Fruit fly (Drosophila melanogaster): ENCODE data around the gene Gss2.
A peak's percentile ranks its signal among the peaks of the same experiment; 100 is the strongest.

Gss2 gene

dm6 chrX:17880269-17880889 lies 19.1 kb upstream of the Gss2 start (continued):
- no peak for TF ChIP-seq Tbp (GFP tag; optimal IDR thresholded peaks at IDR 0.05)
- peak; percentile 60 for TF ChIP-seq CG30020 (tag; optimal IDR thresholded peaks at IDR 0.05)
- peak; percentile 94 for TF ChIP-seq Atf3 (GFP tag; optimal IDR thresholded peaks at IDR 0.05)
- peak; percentile 93 for TF ChIP-seq klu (GFP tag; IDR thresholded peaks at IDR 0.05)
- no peak for TF ChIP-seq Dll (GFP tag; IDR thresholded peaks at IDR 0.05; ENCODE audit: partially characterized antibody)
- peak; percentile 86 for TF ChIP-seq odd (GFP tag; optimal IDR thresholded peaks at IDR 0.05)
- TF ChIP-seq sc (optimal IDR thresholded peaks at IDR 0.05) = no peak
- peak; percentile 88 for TF ChIP-seq sc (GFP tag; optimal IDR thresholded peaks at IDR 0.05)
- TF ChIP-seq br (optimal IDR thresholded peaks at IDR 0.05) = no peak
- TF ChIP-seq CG15514 (GFP tag; optimal IDR thresholded peaks at IDR 0.05) = peak; percentile 83
- TF ChIP-seq ranshi (GFP tag; IDR thresholded peaks at IDR 0.05) = peak; percentile 95
- TF ChIP-seq ewg (GFP tag; optimal IDR thresholded peaks at IDR 0.05) = peak; percentile 92
- TF ChIP-seq mam (GFP tag; optimal IDR thresholded peaks at IDR 0.05) = peak; percentile 98
- TF ChIP-seq CG2875 (GFP tag; optimal IDR thresholded peaks at IDR 0.05) = peak; percentile 93
- peak; percentile 99 for TF ChIP-seq CG12769 (tag; optimal IDR thresholded peaks at IDR 0.05)
- peak; percentile 97 for TF ChIP-seq CG14441 (GFP tag; IDR thresholded peaks at IDR 0.05)
- TF ChIP-seq Oli (tag; optimal IDR thresholded peaks at IDR 0.05) = peak; percentile 96
- TF ChIP-seq chn (GFP tag; optimal IDR thresholded peaks at IDR 0.05) = peak; percentile 94
- TF ChIP-seq zfh1 (GFP tag; IDR thresholded peaks at IDR 0.05) = peak; percentile 93
- TF ChIP-seq CG17612 (GFP tag; IDR thresholded peaks at IDR 0.05) = peak; percentile 92
- peak; percentile 91 for TF ChIP-seq fd3F (GFP tag; optimal IDR thresholded peaks at IDR 0.05)
- peak; percentile 72 for TF ChIP-seq psq (GFP tag; optimal IDR thresholded peaks at IDR 0.05)
- peak; percentile 49 for TF ChIP-seq MESR4 (GFP tag; optimal IDR thresholded peaks at IDR 0.05)
- TF ChIP-seq CG2202 (tag; optimal IDR thresholded peaks at IDR 0.05) = peak; percentile 79
- TF ChIP-seq Bteb2 (GFP tag; optimal IDR thresholded peaks at IDR 0.05) = peak; percentile 93
- 0 out of 3 replicates have a peak, but pooled peaks have one; percentile 20 for TF ChIP-seq z (GFP tag; IDR thresholded peaks at IDR 0.05)
- TF ChIP-seq scrt (GFP tag; optimal IDR thresholded peaks at IDR 0.05) = peak; percentile 86
- peak; percentile 93 for TF ChIP-seq luna (GFP tag; optimal IDR thresholded peaks at IDR 0.05)
- TF ChIP-seq ind (GFP tag; optimal IDR thresholded peaks at IDR 0.05) = peak; percentile 95
- TF ChIP-seq ttk (GFP tag; IDR thresholded peaks at IDR 0.05) = peak; percentile 94
- TF ChIP-seq cas (GFP tag; IDR thresholded peaks at IDR 0.05) = peak; percentile 88
- peak; percentile 70; the same call in 1 of the 2 replicates for TF ChIP-seq Doc2 (GFP tag; IDR thresholded peaks at IDR 0.05)
- peak; percentile 95 for TF ChIP-seq tup (GFP tag; optimal IDR thresholded peaks at IDR 0.05)
- TF ChIP-seq tin (GFP tag; optimal IDR thresholded peaks at IDR 0.05) = peak; percentile 90
- no peak for TF ChIP-seq Sin3A (optimal IDR thresholded peaks at IDR 0.05)
- peak; percentile 87 for TF ChIP-seq gce (GFP tag; IDR thresholded peaks at IDR 0.05)
- TF ChIP-seq Max (GFP tag; optimal IDR thresholded peaks at IDR 0.05) = peak; percentile 77
- TF ChIP-seq ftz-f1 (GFP tag; optimal IDR thresholded peaks at IDR 0.05) = peak; percentile 66
- peak; percentile 94 for TF ChIP-seq Xrp1 (GFP tag; IDR thresholded peaks at IDR 0.05)
- peak; percentile 89 for TF ChIP-seq run (tag; optimal IDR thresholded peaks at IDR 0.05)
- peak; percentile 94 for TF ChIP-seq CG1529 (GFP tag; optimal IDR thresholded peaks at IDR 0.05)
- TF ChIP-seq CHES-1-like (GFP tag; optimal IDR thresholded peaks at IDR 0.05) = peak; percentile 95
- peak; percentile 91 for TF ChIP-seq CG3726 (GFP tag; IDR thresholded peaks at IDR 0.05)
- peak; percentile 84 for TF ChIP-seq CG8089 (GFP tag; optimal IDR thresholded peaks at IDR 0.05)
- TF ChIP-seq eve (GFP tag; optimal IDR thresholded peaks at IDR 0.05) = peak in 1 of 2 experiments; percentile 89
- peak; percentile 79 for TF ChIP-seq D19B (GFP tag; optimal IDR thresholded peaks at IDR 0.05)
- TF ChIP-seq ci (GFP tag; IDR thresholded peaks at IDR 0.05) = peak; percentile 98
- TF ChIP-seq CG17186 (GFP tag; optimal IDR thresholded peaks at IDR 0.05) = peak; percentile 55
- peak; percentile 90 for TF ChIP-seq rib (GFP tag; IDR thresholded peaks at IDR 0.05)
- TF ChIP-seq CG42726 (GFP tag; IDR thresholded peaks at IDR 0.05; ENCODE audit: partially characterized antibody) = no peak
- TF ChIP-seq CG10209 (GFP tag; optimal IDR thresholded peaks at IDR 0.05) = peak; percentile 93
- no peak for TF ChIP-seq usp (GFP tag; optimal IDR thresholded peaks at IDR 0.05)
